Fruit fly (Drosophila melanogaster) whole organism, larva: ENCODE measurements around the gene Alg-2.

Experiments
- noc ChIP-seq: fragments of 200-800 bp; sonication (Bioruptor generic); optimal IDR thresholded peaks from 3 replicates; lab custom pipeline; 2019; ENCODE audit warnings: missing biosample characterization, mild to moderate bottlenecking, missing genetic modification characterization, moderate library complexity

Gene Alg-2

DNA sequence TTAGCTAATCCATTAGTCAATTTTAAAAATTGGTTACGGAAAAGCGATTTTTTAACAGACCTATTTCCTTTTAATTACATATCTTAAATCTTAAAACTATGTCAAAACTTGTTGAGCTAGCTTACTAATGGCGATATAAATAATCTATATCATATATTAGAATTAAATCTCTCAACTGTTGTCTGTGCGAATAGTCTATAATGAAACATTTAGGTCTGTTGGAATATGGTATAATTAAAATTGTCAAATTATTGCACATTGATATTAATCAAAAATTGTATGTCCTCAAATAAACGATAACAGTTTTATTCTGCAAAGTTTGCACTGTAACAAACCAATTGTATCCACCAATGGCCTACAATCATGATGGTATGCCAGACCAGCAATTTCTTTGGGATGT lies at the start of gene Alg-2:
TSS of gene Alg-2 (plus strand) at position 277 of the 400 bp plus-strand sequence.
- no peak for TF ChIP-seq noc

DNA sequence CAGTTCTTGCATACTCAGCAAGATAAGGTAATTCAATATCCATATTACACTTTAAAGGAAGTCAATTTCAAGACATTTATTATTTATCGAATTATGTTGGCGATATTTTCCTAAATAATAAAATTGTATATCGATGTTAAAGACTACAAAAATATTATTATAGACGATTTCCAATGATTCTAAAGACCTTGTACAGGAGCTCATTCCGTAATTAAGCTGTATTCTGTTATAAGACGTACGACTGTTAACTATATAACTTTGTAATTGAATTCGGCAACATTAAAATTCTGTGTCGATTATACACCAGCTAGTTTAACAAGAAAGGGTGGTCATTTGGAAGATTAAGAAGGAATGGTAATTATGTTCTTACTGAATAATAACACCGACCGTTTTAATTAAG lies 36.0 kb upstream of the Alg-2 start, which contains the start of gene Parp1:
TSS of gene Parp1 (minus strand) at position 118 of the 400 bp plus-strand sequence.
- no peak for TF ChIP-seq noc

- TF ChIP-seq noc: no peak
These were observed 33.3 kb upstream of the Alg-2 start for dm6 chr3R:3589672-3590071.

dm6 chr3R:3620599-3621380 lies 2.2 kb upstream of the Alg-2 start:
- no peak for TF ChIP-seq noc
